Worm (Caenorhabditis elegans): ENCODE results near the gene ZK105.12.
A peak's percentile ranks its signal among the peaks of the same experiment; 100 is the strongest.

DNA sequence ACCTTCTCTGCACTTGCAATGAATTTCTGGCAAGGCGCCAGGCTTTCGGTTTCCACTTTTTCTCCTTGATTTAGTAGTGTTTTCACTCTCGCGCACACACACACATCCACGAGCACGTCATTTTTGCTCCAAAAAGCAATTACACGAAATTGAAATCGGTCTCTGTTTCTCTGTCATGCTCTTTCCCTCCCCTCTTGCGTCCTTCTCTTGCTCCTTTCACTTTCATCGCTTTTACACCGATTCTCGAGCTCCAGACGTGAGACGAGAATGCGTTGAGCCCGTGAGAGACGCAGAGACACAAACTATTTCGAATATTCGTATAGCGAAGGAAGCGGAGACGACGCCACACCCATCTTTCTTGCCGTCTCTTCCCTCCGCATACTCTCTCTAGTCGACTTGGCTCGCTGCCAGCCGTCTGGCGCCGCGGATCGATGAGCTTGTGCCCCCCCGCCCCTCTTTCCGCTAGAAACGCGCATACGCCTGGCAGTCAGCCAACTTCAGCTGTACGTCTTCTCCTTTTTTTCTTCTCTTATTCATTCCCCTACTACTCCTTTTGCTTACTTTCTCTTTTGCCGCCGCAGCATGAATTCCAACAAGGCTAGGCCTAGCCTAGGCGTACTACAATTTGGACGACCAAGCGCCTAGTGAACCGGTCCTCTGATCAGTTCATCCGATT, 12.2 kb upstream of the ZK105.12 start:
- TF ChIP-seq fos-1 (tag; optimal IDR thresholded peaks at IDR 0.05) (no peak), jun-1 (tag; optimal IDR thresholded peaks at IDR 0.05) (peak; percentile 67)
